Worm (Caenorhabditis elegans) whole organism, L1 larva: Measurements from ENCODE around the gene rpn-9.

Experiments used
- ama-1 ChIP-seq: fragments of 150-350 bp; optimal IDR thresholded peaks from 2 replicates; lab custom pipeline; 2014
- ceh-82 ChIP-seq, 3 experiments: fragments of 150-350 bp in 1 of 3; sonication (generic microtip) in 2 of 3; optimal IDR thresholded peaks; 2 replicates each; lab custom pipeline; 2014 to 2017; ENCODE audit warnings: missing biosample characterization in 3 of 3, missing genetic modification characterization in 3 of 3
- irx-1 ChIP-seq: sonication (generic microtip); optimal IDR thresholded peaks from 2 replicates; lab custom pipeline; 2016; ENCODE audit warnings: missing genetic modification characterization, missing compliant biosample characterization
- lin-13 ChIP-seq: fragments of 150-350 bp; optimal IDR thresholded peaks from 2 replicates; lab custom pipeline; 2014; ENCODE audit warnings: missing biosample characterization, missing genetic modification reagents, missing genetic modification characterization
- lin-15B ChIP-seq: fragments of 150-350 bp; sonication (generic microtip); optimal IDR thresholded peaks from 3 replicates; lab custom pipeline; 2014; ENCODE audit warnings: missing biosample characterization, missing genetic modification characterization
- nhr-77 ChIP-seq: fragments of 150-350 bp; optimal IDR thresholded peaks from 2 replicates; lab custom pipeline; 2014; ENCODE audit warnings: missing biosample characterization, missing genetic modification characterization
- snpc-4 ChIP-seq: fragments of 150-350 bp; optimal IDR thresholded peaks from 2 replicates; lab custom pipeline; 2014; ENCODE audit warnings: missing biosample characterization, missing genetic modification characterization
- snu-23 ChIP-seq: sonication (generic microtip); optimal IDR thresholded peaks from 2 replicates; lab custom pipeline; 2016; ENCODE audit warnings: missing genetic modification characterization, missing compliant biosample characterization
- tlp-1 ChIP-seq: fragments of 150-350 bp; optimal IDR thresholded peaks from 2 replicates; lab custom pipeline; 2014; ENCODE audit warnings: missing biosample characterization, missing genetic modification characterization

DNA sequence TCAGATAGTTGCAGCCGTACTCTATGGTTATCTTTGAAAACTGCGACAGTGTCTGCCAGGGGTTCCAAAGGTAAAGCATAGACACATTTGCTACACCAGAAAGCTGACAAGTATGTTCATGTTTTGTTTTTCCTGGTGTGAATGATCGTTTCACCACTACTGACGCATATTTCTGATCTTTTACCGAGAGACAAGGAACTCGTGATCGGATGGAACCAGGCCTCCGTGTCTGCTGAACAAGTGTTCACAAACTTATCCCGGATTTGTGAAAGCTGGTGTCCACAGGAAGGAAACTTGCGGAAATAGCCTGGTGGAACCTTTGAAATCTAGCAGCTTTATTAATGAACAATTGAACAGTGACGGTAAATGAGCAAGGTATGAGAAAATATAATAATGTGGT is 21.0 kb upstream of the rpn-9 start:
- TF ChIP-seq irx-1 (tag; lab: Kevin White, UChicago) (no peak), snu-23 (GFP tag; lab: Kevin White, UChicago) (no peak), lin-13 (GFP tag; lab: Kevin White, UChicago) (no peak), ceh-82 (tag; optimal IDR thresholded peaks at IDR 0.05; lab: Kevin White, UChicago) (no peak), nhr-77 (tag; lab: Kevin White, UChicago) (no peak), lin-15B (tag; lab: Kevin White, UChicago) (no peak), snpc-4 (tag; lab: Kevin White, UChicago) (no peak), tlp-1 (no peak), ama-1 (lab: Kevin White, UChicago) (no peak)
